Worm (Caenorhabditis elegans) whole organism, late embryonic: ENCODE data around the gene noca-2.
A peak's percentile ranks its signal among the peaks of the same experiment; 100 is the strongest.

Experiments
- F13H6.1 ChIP-seq: sonication (generic microtip); optimal IDR thresholded peaks from 2 replicates; lab custom pipeline; 2016; ENCODE audit warnings: missing genetic modification characterization, missing compliant biosample characterization
- K02D7.2 ChIP-seq: sonication (generic microtip); optimal IDR thresholded peaks from 2 replicates; lab custom pipeline; 2017; ENCODE audit warnings: mild to moderate bottlenecking, missing genetic modification characterization, missing compliant biosample characterization
- Y22D7AL.16 ChIP-seq: sonication (generic microtip); optimal IDR thresholded peaks from 2 replicates; lab custom pipeline; 2016; ENCODE audit warnings: missing genetic modification characterization, missing compliant biosample characterization
- ahr-1 ChIP-seq: sonication (generic microtip); optimal IDR thresholded peaks from 2 replicates; lab custom pipeline; 2016; ENCODE audit warnings: missing genetic modification characterization, missing compliant biosample characterization
- ceh-14 ChIP-seq: sonication (generic microtip); optimal IDR thresholded peaks from 2 replicates; lab custom pipeline; 2016; ENCODE audit warnings: missing genotype, missing genetic modification characterization, missing compliant biosample characterization
- ceh-18 ChIP-seq: sonication (generic microtip); optimal IDR thresholded peaks from 2 replicates; lab custom pipeline; 2016; ENCODE audit warnings: missing genetic modification characterization, missing compliant biosample characterization
- ceh-2 ChIP-seq: sonication (generic microtip); optimal IDR thresholded peaks from 2 replicates; lab custom pipeline; 2016; ENCODE audit warnings: missing genotype, missing genetic modification characterization, missing compliant biosample characterization
- ceh-30 ChIP-seq: fragments of 150-350 bp; optimal IDR thresholded peaks from 2 replicates; lab custom pipeline; 2014; ENCODE audit warnings: missing biosample characterization, missing genetic modification characterization
- ceh-31 ChIP-seq: sonication (generic microtip); optimal IDR thresholded peaks from 2 replicates; lab custom pipeline; 2016; ENCODE audit warnings: missing genetic modification characterization, missing compliant biosample characterization
- che-1 ChIP-seq: sonication (generic microtip); optimal IDR thresholded peaks from 2 replicates; lab custom pipeline; 2016; ENCODE audit warnings: mild to moderate bottlenecking, missing genetic modification characterization, missing compliant biosample characterization
- dmd-4 ChIP-seq: sonication (generic microtip); optimal IDR thresholded peaks from 2 replicates; lab custom pipeline; 2016; ENCODE audit warnings: borderline replicate concordance, missing genetic modification characterization, missing compliant biosample characterization
- elt-2 ChIP-seq: sonication (generic microtip); optimal IDR thresholded peaks from 2 replicates; lab custom pipeline; 2016; ENCODE audit warnings: missing genetic modification reagents, missing genetic modification characterization, missing compliant biosample characterization
- fkh-10 ChIP-seq: fragments of 150-350 bp; optimal IDR thresholded peaks from 2 replicates; lab custom pipeline; 2014; ENCODE audit warnings: missing biosample characterization, missing genetic modification reagents, missing genetic modification characterization
- fkh-6 ChIP-seq: sonication (generic microtip); optimal IDR thresholded peaks from 2 replicates; lab custom pipeline; 2016; ENCODE audit warnings: missing genetic modification characterization, missing compliant biosample characterization
- lim-6 ChIP-seq: sonication (generic microtip); optimal IDR thresholded peaks from 2 replicates; lab custom pipeline; 2016; ENCODE audit warnings: missing genetic modification characterization, missing compliant biosample characterization
- lin-11 ChIP-seq: fragments of 200-800 bp; sonication (Bioruptor generic); optimal IDR thresholded peaks from 2 replicates; lab custom pipeline; 2018; ENCODE audit warnings: mild to moderate bottlenecking, missing genetic modification characterization, missing compliant biosample characterization
- madf-2 ChIP-seq: sonication (generic microtip); optimal IDR thresholded peaks from 2 replicates; lab custom pipeline; 2017; ENCODE audit warnings: missing genetic modification characterization, missing compliant biosample characterization
- npax-4 ChIP-seq: sonication (generic microtip); optimal IDR thresholded peaks from 2 replicates; lab custom pipeline; 2016; ENCODE audit warnings: missing genetic modification characterization, missing compliant biosample characterization
- odd-2 ChIP-seq: sonication (generic microtip); optimal IDR thresholded peaks from 2 replicates; lab custom pipeline; 2017; ENCODE audit warnings: antibody characterized with exemption, mild to moderate bottlenecking, missing genetic modification characterization, missing compliant biosample characterization
- pag-3 ChIP-seq: sonication (generic microtip); optimal IDR thresholded peaks from 2 replicates; lab custom pipeline; 2016; ENCODE audit warnings: missing compliant biosample characterization, missing genetic modification characterization, borderline replicate concordance
- pha-4 ChIP-seq: fragments of 150-350 bp; optimal IDR thresholded peaks from 2 replicates; lab custom pipeline; 2018; ENCODE audit warnings: missing biosample characterization, missing genetic modification reagents, missing genetic modification characterization
- rnt-1 ChIP-seq: sonication (generic microtip); optimal IDR thresholded peaks from 2 replicates; lab custom pipeline; 2016; ENCODE audit warnings: missing genetic modification characterization, missing compliant biosample characterization
- sox-4 ChIP-seq: sonication (generic microtip); optimal IDR thresholded peaks from 2 replicates; lab custom pipeline; 2017; ENCODE audit warnings: mild to moderate bottlenecking, missing genetic modification characterization, inconsistent platforms, missing compliant biosample characterization
- syd-9 ChIP-seq: sonication (generic microtip); optimal IDR thresholded peaks from 2 replicates; lab custom pipeline; 2016; ENCODE audit warnings: mild to moderate bottlenecking, missing genetic modification characterization, moderate library complexity, missing compliant biosample characterization
- ttx-3 ChIP-seq: sonication (generic microtip); optimal IDR thresholded peaks from 2 replicates; lab custom pipeline; 2016; ENCODE audit warnings: missing genetic modification reagents, missing genetic modification characterization, missing compliant biosample characterization
- unc-55 ChIP-seq: sonication (generic microtip); optimal IDR thresholded peaks from 2 replicates; lab custom pipeline; 2017; ENCODE audit warnings: missing biosample characterization, missing genetic modification reagents, missing genetic modification characterization
- ztf-16 ChIP-seq: sonication (generic microtip); optimal IDR thresholded peaks from 2 replicates; lab custom pipeline; 2017; ENCODE audit warnings: missing genetic modification characterization, missing compliant biosample characterization

noca-2 gene

ce11 chrX:11712230-11712853 is 45.4 kb downstream of the noca-2 start, which contains the start of gene col-180:
col-180 (minus strand) TSS chrX:11712280.
- no peak for TF ChIP-seq ttx-3 (tag; lab: Kevin White, UChicago)
- TF ChIP-seq che-1 (tag; lab: Kevin White, UChicago), result no peak
- TF ChIP-seq ceh-31, result no peak
- TF ChIP-seq Y22D7AL.16 (tag; lab: Kevin White, UChicago), result no peak
- TF ChIP-seq ahr-1 (tag; lab: Kevin White, UChicago), result no peak
- TF ChIP-seq npax-4 (tag; lab: Kevin White, UChicago), result no peak
- TF ChIP-seq dmd-4 (tag; lab: Kevin White, UChicago), result no peak
- no peak for TF ChIP-seq lin-11
- TF ChIP-seq sox-4, result no peak

DNA sequence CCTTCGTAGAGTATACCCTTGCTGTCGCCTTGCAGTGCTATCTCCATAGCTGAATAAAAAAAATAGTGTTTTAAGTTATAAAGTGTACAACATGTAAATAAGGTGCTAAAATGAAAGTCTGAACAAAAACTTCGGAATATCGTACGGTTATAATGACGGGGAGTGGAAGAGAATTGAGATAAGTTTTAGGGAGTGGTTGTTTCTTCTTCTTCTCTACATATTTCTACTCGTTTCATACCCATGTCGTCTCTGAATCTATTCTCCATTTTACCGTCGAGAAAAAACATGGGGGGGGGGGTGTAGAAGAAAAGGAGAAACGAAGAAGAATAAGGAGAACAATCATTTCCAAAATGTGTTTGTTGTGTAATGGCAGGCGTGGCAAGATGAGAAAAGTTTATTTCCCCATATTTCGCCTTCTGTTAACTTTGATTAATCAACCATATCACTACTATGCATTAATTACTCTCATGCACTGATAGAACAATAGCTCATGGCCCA is 49.6 kb downstream of the noca-2 start, which contains the start of gene C44C10.9:
C44C10.9 (minus strand) TSS at position 51 of the 498 bp plus-strand sequence.
- TF ChIP-seq unc-55 (GFP tag; lab: Kevin White, UChicago) (no peak), sox-4 (no peak), npax-4 (tag; lab: Kevin White, UChicago) (no peak), pha-4 (tag; lab: Kevin White, UChicago) (no peak), madf-2 (no peak), pag-3 (no peak), ztf-16 (no peak)

ce11 chrX:11718751-11719150 is 51.8 kb downstream of the noca-2 start:
- TF ChIP-seq ceh-14 (tag; lab: Kevin White, UChicago) (no peak), fkh-10 (no peak), ceh-18 (tag; lab: Kevin White, UChicago) (peak; percentile 14)

ce11 chrX:11720058-11720457 is 53.1 kb downstream of the noca-2 start:
- no peak for TF ChIP-seq lim-6 (tag; lab: Kevin White, UChicago)
- TF ChIP-seq fkh-6 (tag; lab: Kevin White, UChicago), result no peak
- no peak for TF ChIP-seq F13H6.1 (tag; lab: Kevin White, UChicago)
- no peak for TF ChIP-seq elt-2 (tag; lab: Kevin White, UChicago)
- TF ChIP-seq ceh-14 (tag; lab: Kevin White, UChicago), result no peak
- no peak for TF ChIP-seq ceh-2 (tag; lab: Kevin White, UChicago)
- no peak for TF ChIP-seq K02D7.2
- no peak for TF ChIP-seq rnt-1
- TF ChIP-seq pha-4 (tag; lab: Kevin White, UChicago), result no peak
- no peak for TF ChIP-seq odd-2
- no peak for TF ChIP-seq madf-2
- no peak for TF ChIP-seq syd-9
- TF ChIP-seq fkh-10, result no peak
- no peak for TF ChIP-seq unc-55 (GFP tag; lab: Kevin White, UChicago)
- TF ChIP-seq ceh-30, result no peak
